Worm (Caenorhabditis elegans): ENCODE measurements around the gene nhr-141.

ce11 chrV:7432441-7433146 is 11.9 kb upstream of the nhr-141 start:
- TF ChIP-seq flt-1 (GFP tag; IDR thresholded peaks at IDR 0.05) = no peak
- no peak for TF ChIP-seq med-1 (GFP tag; optimal IDR thresholded peaks at IDR 0.05; ENCODE audit: insufficient read depth)
- no peak for TF ChIP-seq ref-1 (GFP tag; conservative IDR thresholded peaks at IDR 0.05)
- TF ChIP-seq tab-1 (GFP tag; IDR thresholded peaks at IDR 0.05) = no peak
- TF ChIP-seq klf-2 (GFP tag; conservative IDR thresholded peaks at IDR 0.05) = no peak
- TF ChIP-seq ztf-29 (GFP tag; IDR thresholded peaks at IDR 0.05) = no peak
- no peak for TF ChIP-seq ztf-23 (GFP tag; IDR thresholded peaks at IDR 0.05)
- no peak for TF ChIP-seq cog-1 (tag; optimal IDR thresholded peaks at IDR 0.05)
